Fruit fly (Drosophila melanogaster) ovary, adult (tissue): ENCODE measurements around the gene cmpy.

Source experiments
- CG17801 ChIP-seq: fragments of 200-800 bp; optimal IDR thresholded peaks from 2 replicates; lab custom pipeline; 2019; ENCODE audit warnings: missing biosample characterization, mild to moderate bottlenecking, missing genetic modification characterization, moderate library complexity; ENCODE audit not compliant: partially characterized antibody

cmpy gene

DNA sequence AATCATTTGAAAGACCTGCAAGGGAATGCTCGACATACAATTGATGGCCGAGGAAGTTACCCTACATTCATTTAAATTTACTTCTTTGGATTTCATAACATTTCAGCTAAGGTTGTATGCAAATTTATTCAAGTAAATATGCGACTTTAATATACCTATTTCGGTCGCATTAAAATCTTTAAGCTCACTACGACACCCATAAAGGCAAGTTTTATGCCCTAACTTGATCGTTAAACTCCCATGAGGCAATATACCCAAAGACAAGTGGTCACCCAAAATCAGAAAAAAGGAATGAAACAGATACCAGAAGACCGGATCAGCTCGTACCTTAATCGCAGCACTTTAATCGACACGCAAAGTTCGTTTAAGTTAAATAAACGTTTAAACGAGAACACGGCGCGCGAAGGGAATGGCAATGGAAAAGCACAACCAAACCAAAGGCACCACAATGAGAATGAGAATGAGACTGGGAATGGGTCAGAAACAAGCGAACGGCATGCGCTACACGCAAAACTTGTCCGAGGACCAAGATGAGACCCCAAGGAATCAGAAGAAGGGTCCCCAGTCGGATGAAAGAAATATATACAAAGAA, 30.7 kb downstream of the cmpy start:
- no peak for TF ChIP-seq CG17801 (GFP tag; lab: Kevin White, UChicago)

DNA sequence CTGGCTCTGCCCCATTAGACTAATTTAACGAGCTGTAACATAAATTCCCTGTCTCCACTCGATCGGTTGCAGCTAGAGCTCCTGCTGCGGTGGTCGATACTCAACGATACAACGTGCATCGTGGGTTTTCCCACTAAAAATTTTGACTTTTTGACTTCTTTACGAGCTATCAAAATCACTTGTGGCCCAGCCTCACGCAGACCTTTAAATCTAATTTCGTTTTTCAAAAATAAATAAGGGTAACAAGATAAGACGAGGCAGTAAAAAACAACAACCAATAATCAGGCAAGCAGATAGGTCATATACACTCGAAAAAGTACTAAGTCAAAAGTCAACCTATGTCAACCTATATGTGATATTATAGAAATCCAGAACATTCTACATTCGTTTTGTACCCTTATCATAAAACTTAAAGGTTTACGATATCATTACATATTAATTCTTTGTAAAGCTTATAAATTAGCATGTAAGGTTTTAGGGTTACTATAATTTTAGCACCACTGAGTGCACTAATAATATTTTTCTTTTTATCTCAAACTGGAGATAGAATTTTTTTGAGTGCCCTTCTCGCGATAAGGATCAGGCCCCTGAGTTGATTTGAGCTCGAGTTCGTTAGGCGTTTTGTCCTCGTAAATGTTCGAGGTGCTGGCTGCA, 31.7 kb downstream of the cmpy start:
- no peak for TF ChIP-seq CG17801 (GFP tag; lab: Kevin White, UChicago)

DNA sequence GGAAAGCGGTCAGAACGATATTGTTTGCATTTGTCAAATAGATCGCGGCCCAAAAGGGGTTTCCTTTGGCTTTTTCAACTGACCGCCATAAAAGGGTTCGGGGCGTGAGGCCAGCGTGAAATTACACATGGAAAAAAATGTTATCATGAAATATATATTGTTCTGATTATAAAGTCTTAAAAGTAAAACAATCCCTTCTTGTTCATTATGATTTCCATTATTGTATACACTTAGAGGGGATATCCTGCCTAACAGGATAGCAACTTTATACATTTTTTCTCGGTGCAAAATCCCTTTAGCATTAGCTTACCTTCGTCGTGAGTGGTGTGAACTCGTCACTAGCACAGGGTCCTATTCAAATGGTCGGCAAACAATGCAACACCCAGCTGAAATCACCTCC, 33.9 kb downstream of the cmpy start:
- TF ChIP-seq CG17801 (GFP tag; lab: Kevin White, UChicago): no peak

DNA sequence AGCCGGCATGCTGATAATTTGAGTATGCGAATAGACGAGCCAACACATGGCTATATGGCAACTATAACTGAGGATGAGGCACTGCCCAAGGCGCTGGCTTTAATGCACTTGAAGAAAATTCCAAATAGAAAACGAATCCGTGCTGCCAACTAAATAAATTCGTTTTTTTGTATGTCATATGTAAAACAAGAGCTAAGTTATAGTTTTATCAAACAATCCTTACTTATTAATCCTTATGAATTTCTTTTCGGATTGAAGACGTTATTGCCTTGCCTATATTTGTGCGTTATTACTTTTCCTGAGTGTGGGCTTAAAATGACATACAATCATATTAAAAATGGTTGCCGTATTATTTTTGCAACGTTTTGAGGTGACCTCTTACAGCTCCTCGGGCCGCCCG, 42.5 kb downstream of the cmpy start:
- no peak for TF ChIP-seq CG17801 (GFP tag; lab: Kevin White, UChicago)

DNA sequence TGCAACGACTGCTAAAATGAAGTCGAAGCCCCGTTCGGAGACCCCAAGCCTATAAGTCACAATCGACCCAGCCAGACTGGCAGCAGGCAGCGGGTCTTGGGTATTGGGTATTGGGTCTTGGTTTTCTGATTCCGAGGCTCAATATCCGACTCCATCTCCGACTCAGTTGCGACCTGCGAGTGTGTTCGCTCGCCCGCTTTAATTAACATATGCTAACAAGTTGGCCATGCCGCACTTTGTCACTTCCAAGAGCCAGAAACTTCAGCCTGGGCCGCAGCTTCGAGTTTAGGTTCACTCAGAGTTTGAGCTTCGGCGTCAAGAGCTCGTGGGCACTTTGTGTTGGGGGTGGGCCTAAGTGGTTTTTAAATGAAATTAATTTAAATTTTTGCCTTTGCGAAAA, 45.1 kb downstream of the cmpy start:
- TF ChIP-seq CG17801 (GFP tag; lab: Kevin White, UChicago): no peak

DNA sequence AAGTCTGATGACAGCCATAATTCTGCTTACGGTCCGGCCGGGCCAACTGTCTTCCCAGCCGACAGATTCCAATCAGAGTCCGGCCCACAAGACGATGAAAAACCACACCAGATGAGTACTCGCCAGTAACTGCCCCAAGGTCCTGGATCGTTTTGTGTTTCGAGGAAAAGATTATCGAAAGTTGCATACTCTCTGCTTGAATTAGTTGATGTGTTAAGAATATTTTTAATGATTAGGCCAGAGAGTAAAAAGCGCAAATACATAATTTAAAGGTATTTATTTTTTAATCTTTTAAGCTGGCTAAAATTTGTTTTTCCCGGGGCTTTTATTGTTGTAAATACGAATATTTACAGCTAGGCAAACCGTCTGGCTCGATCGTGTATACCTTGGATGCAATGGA, 46.6 kb downstream of the cmpy start:
- TF ChIP-seq CG17801 (GFP tag; lab: Kevin White, UChicago): no peak

DNA sequence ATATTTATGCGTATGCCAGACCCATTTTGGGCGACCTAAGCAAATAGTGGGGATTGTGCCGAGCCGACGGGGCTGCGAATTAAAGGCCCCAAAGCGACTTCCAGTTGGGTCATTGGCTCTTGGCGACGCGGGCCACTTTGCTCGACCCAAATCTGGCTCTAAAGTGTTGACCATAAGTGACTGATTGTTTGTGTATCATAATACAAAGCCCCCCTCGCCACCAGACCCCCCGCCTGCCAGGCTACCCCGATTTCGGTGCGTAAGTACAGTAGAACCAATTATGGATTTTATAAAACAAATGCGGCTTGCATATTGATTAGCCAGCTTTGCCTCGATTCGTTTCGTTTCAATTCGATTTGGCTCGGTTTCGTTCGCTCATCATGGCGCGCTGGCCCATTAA, 47.3 kb downstream of the cmpy start:
- TF ChIP-seq CG17801 (GFP tag; lab: Kevin White, UChicago): no peak

DNA sequence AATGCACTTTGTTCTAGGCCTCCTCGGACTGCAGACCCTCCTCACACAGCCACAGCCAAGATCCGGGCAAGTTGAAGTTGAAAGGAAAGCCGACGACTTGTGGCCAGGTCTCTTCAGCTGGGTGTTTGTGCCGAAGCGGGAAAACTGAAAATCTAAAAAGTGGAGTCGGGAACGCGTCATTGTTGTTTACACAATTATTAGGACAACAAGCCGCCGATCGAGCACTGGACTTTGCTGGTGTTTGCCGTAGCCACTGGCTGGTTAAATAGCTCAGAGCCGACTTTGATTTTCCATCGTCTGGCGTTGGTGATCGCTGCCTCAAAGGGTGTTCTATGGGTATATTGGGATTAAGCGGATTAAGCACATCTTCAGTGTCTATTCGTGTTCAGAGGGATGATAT, 51.6 kb downstream of the cmpy start:
- TF ChIP-seq CG17801 (GFP tag; lab: Kevin White, UChicago): no peak

DNA sequence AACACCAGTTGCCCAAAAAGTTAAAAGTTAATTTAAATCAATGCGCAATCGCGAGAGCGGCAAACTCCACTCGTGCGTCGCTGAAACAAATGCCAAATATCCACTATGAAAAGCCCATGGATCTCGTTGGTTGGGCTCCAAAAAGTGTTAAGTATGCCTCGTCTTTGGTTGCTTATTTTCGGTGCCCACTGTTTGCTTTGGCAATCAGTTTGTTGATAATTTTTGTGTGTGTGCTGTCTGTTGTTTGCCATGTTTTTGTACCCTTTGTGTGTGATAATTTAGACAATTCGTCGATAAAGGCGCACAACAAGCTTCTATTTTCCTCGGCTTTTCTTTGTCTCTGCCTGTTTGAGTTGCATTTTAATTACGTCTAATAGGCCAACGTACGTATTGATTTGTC, 55.0 kb downstream of the cmpy start:
- no peak for TF ChIP-seq CG17801 (GFP tag; lab: Kevin White, UChicago)
